Worm (Caenorhabditis elegans) whole organism, mixed stage, embryonic: ENCODE results near the gene C30A5.10.
A peak's percentile ranks its signal among the peaks of the same experiment; 100 is the strongest.

Experiments used
- M03D4.4 ChIP-seq: sonication (generic microtip); optimal IDR thresholded peaks from 2 replicates; lab custom pipeline; 2017; ENCODE audit warnings: mild to moderate bottlenecking, missing genetic modification characterization, missing compliant biosample characterization
- bed-3 ChIP-seq: fragments of 200-800 bp; sonication (Bioruptor generic); optimal IDR thresholded peaks from 3 replicates; lab custom pipeline; 2018; ENCODE audit warnings: mild to moderate bottlenecking, missing genetic modification characterization, moderate library complexity, missing compliant biosample characterization
- blmp-1 ChIP-seq: fragments of 150-350 bp; optimal IDR thresholded peaks from 2 replicates; lab custom pipeline; 2014; ENCODE audit warnings: missing biosample characterization, missing genetic modification characterization
- ceh-39 ChIP-seq: fragments of 150-350 bp; optimal IDR thresholded peaks from 2 replicates; lab custom pipeline; 2014; ENCODE audit warnings: missing biosample characterization, missing genetic modification characterization
- ceh-43 ChIP-seq: fragments of 200-800 bp; sonication (Bioruptor generic); optimal IDR thresholded peaks from 2 replicates; lab custom pipeline; 2018; ENCODE audit warnings: mild to moderate bottlenecking, missing genetic modification characterization, moderate library complexity, missing compliant biosample characterization
- ces-1 ChIP-seq: fragments of 150-350 bp; optimal IDR thresholded peaks from 2 replicates; lab custom pipeline; 2014; ENCODE audit warnings: missing biosample characterization, missing genetic modification reagents, missing genetic modification characterization
- drap-1 ChIP-seq: fragments of 200-800 bp; sonication (Bioruptor generic); optimal IDR thresholded peaks from 3 replicates; lab custom pipeline; 2018; ENCODE audit warnings: mild to moderate bottlenecking, missing genetic modification characterization, missing compliant biosample characterization
- elt-1 ChIP-seq: sonication (generic microtip); optimal IDR thresholded peaks from 2 replicates; lab custom pipeline; 2017; ENCODE audit warnings: missing genetic modification characterization, mild to moderate bottlenecking, missing compliant biosample characterization, antibody characterized with exemption, moderate library complexity, borderline replicate concordance; ENCODE audit not compliant: insufficient read depth
- elt-3 ChIP-seq: fragments of 150-350 bp; optimal IDR thresholded peaks from 2 replicates; lab custom pipeline; 2014; ENCODE audit warnings: missing biosample characterization, missing genetic modification characterization
- flh-1 ChIP-seq: fragments of 200-800 bp; sonication (Bioruptor generic); optimal IDR thresholded peaks from 2 replicates; lab custom pipeline; 2018; ENCODE audit warnings: mild to moderate bottlenecking, missing genetic modification characterization, moderate library complexity, missing compliant biosample characterization
- ham-2 ChIP-seq: fragments of 200-800 bp; sonication (Bioruptor generic); optimal IDR thresholded peaks from 2 replicates; lab custom pipeline; 2018; ENCODE audit warnings: mild to moderate bottlenecking, missing genetic modification characterization, missing compliant biosample characterization
- hlh-1 ChIP-seq: fragments of 150-350 bp; optimal IDR thresholded peaks from 2 replicates; lab custom pipeline; 2014; ENCODE audit warnings: missing biosample characterization, missing genetic modification reagents, missing genetic modification characterization
- lin-13 ChIP-seq: fragments of 150-350 bp; optimal IDR thresholded peaks from 2 replicates; lab custom pipeline; 2014; ENCODE audit warnings: missing biosample characterization, missing genetic modification characterization
- lin-32 ChIP-seq: fragments of 200-800 bp; sonication (Bioruptor generic); optimal IDR thresholded peaks from 2 replicates; lab custom pipeline; 2018; ENCODE audit warnings: mild to moderate bottlenecking, missing genetic modification characterization, missing compliant biosample characterization
- lsy-2 ChIP-seq: fragments of 150-350 bp; optimal IDR thresholded peaks from 2 replicates; lab custom pipeline; 2014; ENCODE audit warnings: missing biosample characterization, missing genetic modification characterization
- mab-5 ChIP-seq: fragments of 150-350 bp; optimal IDR thresholded peaks from 2 replicates; lab custom pipeline; 2014; ENCODE audit warnings: missing biosample characterization, missing genetic modification characterization
- mls-2 ChIP-seq: sonication (generic microtip); optimal IDR thresholded peaks from 2 replicates; lab custom pipeline; 2016; ENCODE audit warnings: mild to moderate bottlenecking, missing genetic modification characterization, moderate library complexity, missing compliant biosample characterization
- nhr-2 ChIP-seq: fragments of 150-350 bp; optimal IDR thresholded peaks from 2 replicates; lab custom pipeline; 2014; ENCODE audit warnings: missing biosample characterization, missing genetic modification characterization
- nhr-76 ChIP-seq: sonication (generic microtip); optimal IDR thresholded peaks from 2 replicates; lab custom pipeline; 2017; ENCODE audit warnings: missing biosample characterization, missing genetic modification characterization
- pha-4 ChIP-seq: fragments of 150-350 bp; optimal IDR thresholded peaks from 2 replicates; lab custom pipeline; 2018; ENCODE audit warnings: missing biosample characterization, missing genetic modification reagents, missing genetic modification characterization
- sem-2 ChIP-seq: fragments of 200-800 bp; sonication (Bioruptor generic); optimal IDR thresholded peaks from 2 replicates; lab custom pipeline; 2018; ENCODE audit warnings: mild to moderate bottlenecking, missing genetic modification characterization, missing compliant biosample characterization
- snpc-4 ChIP-seq: fragments of 150-350 bp; optimal IDR thresholded peaks from 2 replicates; lab custom pipeline; 2014; ENCODE audit warnings: missing biosample characterization, missing genetic modification characterization
- sptf-1 ChIP-seq: sonication (generic microtip); optimal IDR thresholded peaks from 2 replicates; lab custom pipeline; 2017; ENCODE audit warnings: mild to moderate bottlenecking, missing genetic modification characterization, moderate library complexity, missing compliant biosample characterization
- tbx-8 ChIP-seq: fragments of 200-800 bp; sonication (Bioruptor generic); optimal IDR thresholded peaks from 2 replicates; lab custom pipeline; 2018; ENCODE audit warnings: mild to moderate bottlenecking, missing genetic modification characterization, moderate library complexity, missing compliant biosample characterization
- unc-39 ChIP-seq: fragments of 150-350 bp; optimal IDR thresholded peaks from 2 replicates; lab custom pipeline; 2014; ENCODE audit warnings: missing biosample characterization, missing genetic modification characterization
- zip-8 ChIP-seq: fragments of 150-350 bp; optimal IDR thresholded peaks from 2 replicates; lab custom pipeline; 2014; ENCODE audit warnings: missing biosample characterization, missing genetic modification characterization
- ztf-11 ChIP-seq: fragments of 150-350 bp; optimal IDR thresholded peaks from 2 replicates; lab custom pipeline; 2014; ENCODE audit warnings: missing biosample characterization, missing genetic modification characterization

The C30A5.10 gene

ce11 chrIII:8163283-8163682 lies 46.4 kb downstream of the C30A5.10 start, which contains the start of gene bath-42:
bath-42 (minus strand) TSS chrIII:8163383.
- no peak for TF ChIP-seq bed-3 (GFP tag; lab: Kevin White, UChicago)
- no peak for TF ChIP-seq M03D4.4 (tag; lab: Kevin White, UChicago)
- TF ChIP-seq snpc-4 (tag; lab: Kevin White, UChicago): no peak
- TF ChIP-seq flh-1: no peak
- no peak for TF ChIP-seq pha-4 (tag; lab: Kevin White, UChicago)

ce11 chrIII:8161238-8161637 lies 48.4 kb downstream of the C30A5.10 start, which contains the start of gene inpp-5K:
inpp-5K (minus strand) TSS chrIII:8161338.
- TF ChIP-seq mls-2 (tag; lab: Kevin White, UChicago) (no peak), nhr-2 (tag; lab: Kevin White, UChicago) (no peak), ces-1 (GFP tag; lab: Kevin White, UChicago) (no peak), hlh-1 (no peak), bed-3 (GFP tag; lab: Kevin White, UChicago) (no peak), ceh-39 (tag; lab: Kevin White, UChicago) (no peak), sem-2 (no peak), blmp-1 (tag; lab: Kevin White, UChicago) (no peak), unc-39 (no peak), M03D4.4 (tag; lab: Kevin White, UChicago) (no peak), mab-5 (tag; lab: Kevin White, UChicago) (no peak), ztf-11 (tag; lab: Kevin White, UChicago) (no peak), elt-1 (tag; lab: Kevin White, UChicago) (no peak)
- TF ChIP-seq, all 35 proteins: peak for 0

ce11 chrIII:8158140-8158786 lies 51.4 kb downstream of the C30A5.10 start, which contains the start of gene atg-13:
atg-13 (minus strand) TSS chrIII:8158190.
- TF ChIP-seq mls-2 (tag; lab: Kevin White, UChicago) (no peak), lin-13 (tag; lab: Kevin White, UChicago) (no peak), lsy-2 (tag; lab: Kevin White, UChicago) (no peak), bed-3 (GFP tag; lab: Kevin White, UChicago) (no peak), hlh-1 (peak; percentile 49), elt-3 (no peak), drap-1 (no peak), lin-32 (GFP tag; lab: Kevin White, UChicago) (no peak), ceh-39 (tag; lab: Kevin White, UChicago) (peak; percentile 7)

ce11 chrIII:8155166-8155565 lies 54.5 kb downstream of the C30A5.10 start, which contains the start of gene D2007.1:
D2007.1 (plus strand) TSS chrIII:8155466.
- TF ChIP-seq hlh-1 (no peak), ztf-11 (tag; lab: Kevin White, UChicago) (no peak), ces-1 (GFP tag; lab: Kevin White, UChicago) (no peak), sem-2 (no peak), flh-1 (no peak), drap-1 (no peak), ham-2 (GFP tag; lab: Kevin White, UChicago) (no peak), zip-8 (tag; lab: Kevin White, UChicago) (no peak), mls-2 (tag; lab: Kevin White, UChicago) (no peak), unc-39 (no peak), ceh-43 (GFP tag; lab: Kevin White, UChicago) (no peak), M03D4.4 (tag; lab: Kevin White, UChicago) (no peak), lsy-2 (tag; lab: Kevin White, UChicago) (no peak), nhr-2 (tag; lab: Kevin White, UChicago) (no peak), sptf-1 (tag; lab: Kevin White, UChicago) (no peak), tbx-8 (GFP tag; lab: Kevin White, UChicago) (no peak), nhr-76 (tag; lab: Kevin White, UChicago) (no peak), pha-4 (tag; lab: Kevin White, UChicago) (no peak), mab-5 (tag; lab: Kevin White, UChicago) (no peak)
